Worm (Caenorhabditis elegans) whole organism, early embryonic: ENCODE data around the gene srx-59.

Source experiments
- B0310.2 ChIP-seq: sonication (generic microtip); optimal IDR thresholded peaks from 2 replicates; lab custom pipeline; 2016; ENCODE audit warnings: mild to moderate bottlenecking, missing genetic modification characterization, missing compliant biosample characterization
- F13C5.2 ChIP-seq: sonication (generic microtip); optimal IDR thresholded peaks from 2 replicates; lab custom pipeline; 2017; ENCODE audit warnings: mild to moderate bottlenecking, missing genetic modification characterization, inconsistent platforms, missing compliant biosample characterization
- aly-1 ChIP-seq: sonication (generic microtip); optimal IDR thresholded peaks from 2 replicates; lab custom pipeline; 2016; ENCODE audit warnings: missing genetic modification characterization, missing compliant biosample characterization
- ama-1 ChIP-seq: fragments of 150-350 bp; optimal IDR thresholded peaks from 2 replicates; lab custom pipeline; 2014
- ceh-13 ChIP-seq: fragments of 200-800 bp; sonication (Bioruptor generic); optimal IDR thresholded peaks from 2 replicates; lab custom pipeline; 2018; ENCODE audit warnings: mild to moderate bottlenecking, missing genetic modification characterization, missing compliant biosample characterization
- ceh-36 ChIP-seq: sonication (generic microtip); optimal IDR thresholded peaks from 2 replicates; lab custom pipeline; 2016; ENCODE audit warnings: missing genetic modification characterization, inconsistent platforms, missing compliant biosample characterization
- ets-7 ChIP-seq: sonication (generic microtip); optimal IDR thresholded peaks from 2 replicates; lab custom pipeline; 2016; ENCODE audit warnings: missing genotype, missing genetic modification characterization, missing compliant biosample characterization
- flt-1 ChIP-seq: fragments of 200-800 bp; sonication (Bioruptor generic); IDR thresholded peaks from 2 replicates; pipeline ENCODE4 v1.3.6; 2022; ENCODE audit warnings: missing genetic modification characterization, missing compliant biosample characterization
- hmbx-1 ChIP-seq: sonication (generic microtip); optimal IDR thresholded peaks from 2 replicates; lab custom pipeline; 2016; ENCODE audit warnings: mild to moderate bottlenecking, missing genetic modification characterization, missing compliant biosample characterization
- hmg-4 ChIP-seq: fragments of 200-800 bp; sonication (Bioruptor generic); optimal IDR thresholded peaks from 2 replicates; lab custom pipeline; 2018; ENCODE audit warnings: mild to moderate bottlenecking, missing genetic modification characterization, missing compliant biosample characterization
- hnd-1 ChIP-seq: sonication (generic microtip); optimal IDR thresholded peaks from 2 replicates; lab custom pipeline; 2016; ENCODE audit warnings: missing genetic modification characterization, missing compliant biosample characterization
- pes-1 ChIP-seq: fragments of 200-800 bp; sonication (Bioruptor generic); IDR thresholded peaks from 2 replicates; pipeline ENCODE4 v1.3.6; 2022; ENCODE audit warnings: missing genetic modification reagents, missing genetic modification characterization, missing compliant biosample characterization
- scrt-1 ChIP-seq: fragments of 200-800 bp; sonication (Bioruptor generic); IDR thresholded peaks from 2 replicates; pipeline ENCODE4 v1.3.6; 2022; ENCODE audit warnings: missing genetic modification characterization, missing compliant biosample characterization
- sea-1 ChIP-seq: fragments of 200-800 bp; sonication (Bioruptor generic); conservative IDR thresholded peaks from 2 replicates; pipeline ENCODE4 v1.3.6; 2022; ENCODE audit warnings: missing genetic modification characterization, missing compliant biosample characterization
- tbx-11 ChIP-seq: fragments of 200-800 bp; sonication (Bioruptor generic); IDR thresholded peaks from 2 replicates; pipeline ENCODE4 v1.3.6; 2022; ENCODE audit warnings: missing genetic modification characterization, missing compliant biosample characterization
- tbx-37 ChIP-seq: fragments of 200-800 bp; sonication (Bioruptor generic); conservative IDR thresholded peaks from 2 replicates; pipeline ENCODE4 v1.3.6; 2022; ENCODE audit warnings: missing genetic modification reagents, missing genetic modification characterization, missing compliant biosample characterization
- tra-4 ChIP-seq: sonication (generic microtip); optimal IDR thresholded peaks from 2 replicates; lab custom pipeline; 2017; ENCODE audit warnings: missing genetic modification characterization, missing compliant biosample characterization

The srx-59 gene

ce11 chrV:6949770-6950169 lies 21.9 kb upstream of the srx-59 start, which contains the start of gene Y57E12B.11:
Gene Y57E12B.11, minus strand, starts transcription at chrV:6949870.
- TF ChIP-seq ets-7 (tag; lab: Kevin White, UChicago) (no peak), pes-1 (GFP tag; lab: Robert Waterston, UW) (no peak), aly-1 (tag; lab: Kevin White, UChicago) (no peak), hmg-4 (GFP tag; lab: Kevin White, UChicago) (no peak), sea-1 (no peak), F13C5.2 (tag; lab: Kevin White, UChicago) (no peak), tra-4 (tag; lab: Kevin White, UChicago) (no peak), ceh-36 (no peak), hnd-1 (no peak), ama-1 (lab: Kevin White, UChicago) (no peak), scrt-1 (no peak), tbx-11 (GFP tag; lab: Robert Waterston, UW) (no peak), B0310.2 (tag; lab: Kevin White, UChicago) (no peak), hmbx-1 (tag; lab: Kevin White, UChicago) (no peak), ceh-13 (GFP tag; lab: Kevin White, UChicago) (no peak)

- TF ChIP-seq tbx-37 (no peak), hmbx-1 (tag; lab: Kevin White, UChicago) (no peak), hnd-1 (no peak), ama-1 (lab: Kevin White, UChicago) (no peak), flt-1 (no peak), aly-1 (tag; lab: Kevin White, UChicago) (no peak), ceh-36 (no peak), B0310.2 (tag; lab: Kevin White, UChicago) (no peak), pes-1 (GFP tag; lab: Robert Waterston, UW) (no peak), F13C5.2 (tag; lab: Kevin White, UChicago) (no peak)
Measured at ce11 chrV:6951306-6951705, 20.4 kb upstream of the srx-59 start, which contains the start of gene T07H8.11. Gene T07H8.11, minus strand, starts transcription at chrV:6951406.

- TF ChIP-seq hnd-1: no peak
- TF ChIP-seq ceh-36: no peak
- TF ChIP-seq ama-1 (lab: Kevin White, UChicago): no peak
- no peak for TF ChIP-seq F13C5.2 (tag; lab: Kevin White, UChicago)
- no peak for TF ChIP-seq tra-4 (tag; lab: Kevin White, UChicago)
- no peak for TF ChIP-seq ets-7 (tag; lab: Kevin White, UChicago)
- TF ChIP-seq hmg-4 (GFP tag; lab: Kevin White, UChicago): no peak
- no peak for TF ChIP-seq flt-1
- TF ChIP-seq tbx-11 (GFP tag; lab: Robert Waterston, UW): no peak
Measured at ce11 chrV:6953797-6954196, 17.9 kb upstream of the srx-59 start, which contains the start of gene srg-31. Gene srg-31, minus strand, starts transcription at chrV:6953897.

ce11 chrV:6956237-6956636 lies 15.4 kb upstream of the srx-59 start, which contains the start of gene mec-1:
Gene mec-1, plus strand, starts transcription at chrV:6956537.
- TF ChIP-seq tbx-37: no peak
- no peak for TF ChIP-seq flt-1
- no peak for TF ChIP-seq ceh-13 (GFP tag; lab: Kevin White, UChicago)
- TF ChIP-seq ceh-36: no peak
- TF ChIP-seq hmg-4 (GFP tag; lab: Kevin White, UChicago): no peak

ce11 chrV:6969950-6970532 lies 1.6 kb upstream of the srx-59 start, which contains the start of gene ptr-15:
Gene ptr-15, minus strand, starts transcription at chrV:6970000.
- no peak for TF ChIP-seq ets-7 (tag; lab: Kevin White, UChicago)
- TF ChIP-seq ceh-36: no peak
- no peak for TF ChIP-seq ama-1 (lab: Kevin White, UChicago)
- TF ChIP-seq hnd-1: no peak
- no peak for TF ChIP-seq flt-1

ce11 chrV:6976047-6976446 lies 4.4 kb downstream of the srx-59 start, which contains the start of gene srx-16:
Gene srx-16, plus strand, starts transcription at chrV:6976347.
- TF ChIP-seq tbx-11 (GFP tag; lab: Robert Waterston, UW): no peak
- no peak for TF ChIP-seq scrt-1
- TF ChIP-seq sea-1: no peak
- TF ChIP-seq pes-1 (GFP tag; lab: Robert Waterston, UW): no peak
- no peak for TF ChIP-seq flt-1
- no peak for TF ChIP-seq tra-4 (tag; lab: Kevin White, UChicago)
- no peak for TF ChIP-seq tbx-37
- TF ChIP-seq B0310.2 (tag; lab: Kevin White, UChicago): no peak
- TF ChIP-seq hnd-1: no peak

- no peak for TF ChIP-seq ceh-36
- TF ChIP-seq hnd-1: no peak
- no peak for TF ChIP-seq sea-1
- no peak for TF ChIP-seq tbx-11 (GFP tag; lab: Robert Waterston, UW)
- no peak for TF ChIP-seq scrt-1
- TF ChIP-seq ets-7 (tag; lab: Kevin White, UChicago): no peak
- no peak for TF ChIP-seq tbx-37
- TF ChIP-seq B0310.2 (tag; lab: Kevin White, UChicago): no peak
- TF ChIP-seq hmbx-1 (tag; lab: Kevin White, UChicago): no peak
- no peak for TF ChIP-seq F13C5.2 (tag; lab: Kevin White, UChicago)
- TF ChIP-seq hmg-4 (GFP tag; lab: Kevin White, UChicago): no peak
Measured at ce11 chrV:6979019-6979418, 7.4 kb downstream of the srx-59 start, which contains the start of gene sre-12. Gene sre-12, minus strand, starts transcription at chrV:6979119.

- TF ChIP-seq hmbx-1 (tag; lab: Kevin White, UChicago): no peak
- no peak for TF ChIP-seq pes-1 (GFP tag; lab: Robert Waterston, UW)
- no peak for TF ChIP-seq aly-1 (tag; lab: Kevin White, UChicago)
- TF ChIP-seq scrt-1: no peak
- no peak for TF ChIP-seq ceh-36
- TF ChIP-seq tbx-11 (GFP tag; lab: Robert Waterston, UW): no peak
- TF ChIP-seq B0310.2 (tag; lab: Kevin White, UChicago): no peak
- TF ChIP-seq flt-1: no peak
- TF ChIP-seq ets-7 (tag; lab: Kevin White, UChicago): no peak
- TF ChIP-seq hnd-1: no peak
- no peak for TF ChIP-seq ama-1 (lab: Kevin White, UChicago)
Measured at ce11 chrV:6982813-6983212, 11.1 kb downstream of the srx-59 start, which contains the start of gene nhr-161. Gene nhr-161, minus strand, starts transcription at chrV:6982913.
